Worm (Caenorhabditis elegans) whole organism, L4/young adult: Measurements from ENCODE around the gene Y54G2A.40.

Experiments
- W03F9.2 ChIP-seq: fragments of 150-350 bp; optimal IDR thresholded peaks from 2 replicates; lab custom pipeline; 2014; ENCODE audit warnings: missing biosample characterization, missing genetic modification characterization
- dao-5 ChIP-seq: sonication (generic microtip); optimal IDR thresholded peaks from 2 replicates; lab custom pipeline; 2016; ENCODE audit warnings: missing genotype, missing genetic modification characterization, moderate library complexity, missing compliant biosample characterization
- him-1 ChIP-seq: sonication (generic microtip); optimal IDR thresholded peaks from 2 replicates; lab custom pipeline; 2016; ENCODE audit warnings: missing genotype, missing genetic modification reagents, missing genetic modification characterization, missing compliant biosample characterization

ce11 chrIV:2809208-2809607 is 37.1 kb upstream of the Y54G2A.40 start, which contains the start of gene Y54G2A.76:
- TF ChIP-seq him-1 = no peak
- no peak for TF ChIP-seq W03F9.2 (tag; lab: Kevin White, UChicago)
- no peak for TF ChIP-seq dao-5 (tag; lab: Kevin White, UChicago)
